Fruit fly (Drosophila melanogaster) whole organism, embryonic: ENCODE measurements around the gene chif.

Experiments
- Asciz ChIP-seq: fragments of 200-800 bp; sonication (Bioruptor generic); optimal IDR thresholded peaks from 2 replicates; lab custom pipeline; 2017; ENCODE audit warnings: missing biosample characterization, mild to moderate bottlenecking, missing genetic modification characterization, missing genetic modification reagents
- Atf3 ChIP-seq: fragments of 200-800 bp; sonication (Bioruptor generic); optimal IDR thresholded peaks from 3 replicates; lab custom pipeline; 2016; ENCODE audit warnings: missing biosample characterization, missing genetic modification characterization
- CG10366 ChIP-seq: fragments of 200-800 bp; sonication (Bioruptor generic); IDR thresholded peaks from 2 replicates; pipeline ENCODE4 v1.3.6; 2022; ENCODE audit warnings: missing biosample characterization, missing genetic modification characterization
- CG11093 ChIP-seq: fragments of 200-800 bp; sonication (Bioruptor generic); IDR thresholded peaks from 3 replicates; pipeline ENCODE4 v1.3.6; 2022; ENCODE audit warnings: missing biosample characterization, missing genetic modification characterization
- CG11723 ChIP-seq: fragments of 200-800 bp; sonication (Bioruptor generic); optimal IDR thresholded peaks from 2 replicates; lab custom pipeline; 2017; ENCODE audit warnings: missing biosample characterization, mild to moderate bottlenecking, missing genetic modification characterization
- CG14860 ChIP-seq: fragments of 200-800 bp; sonication (Bioruptor generic); IDR thresholded peaks from 3 replicates; pipeline ENCODE4 v1.3.6; 2022; ENCODE audit warnings: missing biosample characterization, missing genetic modification characterization; ENCODE audit not compliant: partially characterized antibody
- CG15011 ChIP-seq: fragments of 200-800 bp; sonication (Bioruptor generic); optimal IDR thresholded peaks from 3 replicates; lab custom pipeline; 2018; ENCODE audit warnings: missing biosample characterization, mild to moderate bottlenecking, missing genetic modification characterization
- CG1603 ChIP-seq: fragments of 200-800 bp; sonication (Bioruptor generic); optimal IDR thresholded peaks from 2 replicates; lab custom pipeline; 2019; ENCODE audit warnings: missing biosample characterization, mild to moderate bottlenecking, missing genetic modification characterization, moderate library complexity
- CG17568 ChIP-seq: fragments of 200-800 bp; sonication (Bioruptor generic); optimal IDR thresholded peaks from 2 replicates; lab custom pipeline; 2018; ENCODE audit warnings: missing biosample characterization, mild to moderate bottlenecking, missing genetic modification characterization, moderate library complexity
- CG30403 ChIP-seq: fragments of 200-800 bp; sonication (Bioruptor generic); optimal IDR thresholded peaks from 3 replicates; lab custom pipeline; 2016; ENCODE audit warnings: missing biosample characterization, missing genetic modification characterization
- CG3847 ChIP-seq: fragments of 200-800 bp; sonication (Bioruptor generic); IDR thresholded peaks from 2 replicates; pipeline ENCODE4 v1.3.6; 2022; ENCODE audit warnings: missing biosample characterization, missing genetic modification characterization
- CG4820 ChIP-seq: fragments of 200-800 bp; sonication (Bioruptor generic); optimal IDR thresholded peaks from 3 replicates; lab custom pipeline; 2016; ENCODE audit warnings: missing biosample characterization, missing genetic modification characterization
- CG7963 ChIP-seq: fragments of 200-800 bp; sonication (Bioruptor generic); IDR thresholded peaks from 3 replicates; pipeline ENCODE4 v1.3.6; 2022; ENCODE audit warnings: missing biosample characterization, missing genetic modification characterization; ENCODE audit not compliant: partially characterized antibody
- CG8944 ChIP-seq: fragments of 200-800 bp; sonication (Bioruptor generic); optimal IDR thresholded peaks from 3 replicates; lab custom pipeline; 2016; ENCODE audit warnings: missing biosample characterization, missing genetic modification characterization
- CG9817 ChIP-seq: fragments of 200-800 bp; sonication (Bioruptor generic); optimal IDR thresholded peaks from 2 replicates; lab custom pipeline; 2018; ENCODE audit warnings: missing biosample characterization, mild to moderate bottlenecking, missing genetic modification characterization, moderate library complexity
- CG9876 ChIP-seq: fragments of 200-800 bp; sonication (Bioruptor generic); optimal IDR thresholded peaks from 2 replicates; lab custom pipeline; 2016; ENCODE audit warnings: missing biosample characterization, missing genetic modification characterization
- Camta ChIP-seq: fragments of 200-800 bp; sonication (Bioruptor generic); optimal IDR thresholded peaks from 2 replicates; lab custom pipeline; 2016; ENCODE audit warnings: missing biosample characterization, missing genetic modification characterization
- CkIIα-i1 ChIP-seq: fragments of 200-800 bp; sonication (Bioruptor generic); IDR thresholded peaks from 2 replicates; pipeline ENCODE4 v1.3.6; 2022; ENCODE audit warnings: missing biosample characterization, missing genetic modification characterization
- D19A ChIP-seq: fragments of 200-800 bp; optimal IDR thresholded peaks from 3 replicates; lab custom pipeline; 2019; ENCODE audit warnings: missing biosample characterization, mild to moderate bottlenecking, missing genetic modification characterization, moderate library complexity
- Doc2 ChIP-seq: fragments of 200-800 bp; sonication (Bioruptor generic); IDR thresholded peaks from 2 replicates; pipeline ENCODE4 v1.3.6; 2022; ENCODE audit warnings: missing biosample characterization, missing genetic modification characterization
- Ets65A ChIP-seq: fragments of 200-800 bp; sonication (Bioruptor generic); peaks from one replicate; lab custom pipeline; 2016; ENCODE audit warnings: missing biosample characterization, missing genetic modification characterization
- Gsc ChIP-seq: fragments of 200-800 bp; sonication (Bioruptor generic); IDR thresholded peaks from 2 replicates; pipeline ENCODE4 v1.3.6; 2022; ENCODE audit warnings: missing biosample characterization, missing genetic modification characterization
- H15 ChIP-seq: fragments of 200-800 bp; sonication (Bioruptor generic); IDR thresholded peaks from 3 replicates; pipeline ENCODE4 v1.3.6; 2022; ENCODE audit warnings: missing biosample characterization, missing genetic modification characterization
- Hr39 ChIP-seq: fragments of >200 bp; optimal IDR thresholded peaks from 2 replicates; lab custom pipeline; 2017
- Meics ChIP-seq: fragments of 200-800 bp; sonication (Bioruptor generic); optimal IDR thresholded peaks from 2 replicates; lab custom pipeline; 2017; ENCODE audit warnings: missing biosample characterization, mild to moderate bottlenecking, missing genetic modification characterization
- NC2β ChIP-seq: fragments of 200-800 bp; sonication (Bioruptor generic); optimal IDR thresholded peaks from 2 replicates; lab custom pipeline; 2016; ENCODE audit warnings: missing biosample characterization, missing genetic modification characterization
- al ChIP-seq: fragments of 200-800 bp; sonication (Bioruptor generic); IDR thresholded peaks from 2 replicates; pipeline ENCODE4 v1.3.6; 2022; ENCODE audit warnings: missing biosample characterization, missing genetic modification characterization
- aop ChIP-seq: fragments of 200-800 bp; sonication (Bioruptor generic); IDR thresholded peaks from 2 replicates; pipeline ENCODE4 v1.3.6; 2022; ENCODE audit warnings: missing biosample characterization, missing genetic modification characterization
- ara ChIP-seq: fragments of 200-800 bp; sonication (Bioruptor generic); IDR thresholded peaks from 2 replicates; pipeline ENCODE4 v1.3.6; 2022; ENCODE audit warnings: missing biosample characterization, missing genetic modification characterization
- cwo ChIP-seq: fragments of 200-800 bp; sonication (Bioruptor generic); optimal IDR thresholded peaks from 3 replicates; lab custom pipeline; 2017; ENCODE audit warnings: missing biosample characterization, missing genetic modification characterization, mild to moderate bottlenecking, moderate library complexity, missing genetic modification reagents
- dati ChIP-seq: fragments of 200-800 bp; sonication (Bioruptor generic); IDR thresholded peaks from 2 replicates; pipeline ENCODE4 v1.3.6; 2022; ENCODE audit warnings: missing biosample characterization, missing genetic modification characterization
- dysf ChIP-seq: fragments of 200-800 bp; sonication (Bioruptor generic); IDR thresholded peaks from 3 replicates; pipeline ENCODE4 v1.3.6; 2022; ENCODE audit warnings: missing biosample characterization, missing genetic modification characterization
- gfzf ChIP-seq: fragments of 200-800 bp; sonication (Bioruptor generic); optimal IDR thresholded peaks from 2 replicates; lab custom pipeline; 2016; ENCODE audit warnings: missing biosample characterization, mild to moderate bottlenecking, missing genetic modification characterization, moderate library complexity
- kah ChIP-seq: fragments of 200-800 bp; sonication (Bioruptor generic); optimal IDR thresholded peaks from 2 replicates; lab custom pipeline; 2018; ENCODE audit warnings: missing biosample characterization, mild to moderate bottlenecking, missing genetic modification characterization
- otp ChIP-seq: fragments of 200-800 bp; sonication (Bioruptor generic); IDR thresholded peaks from 3 replicates; pipeline ENCODE4, ENCODE4 v1.3.6; 2022; ENCODE audit warnings: missing biosample characterization, missing genetic modification characterization
- pzg ChIP-seq: fragments of 200-800 bp; sonication (Bioruptor generic); optimal IDR thresholded peaks from 3 replicates; lab custom pipeline; 2018; ENCODE audit warnings: missing biosample characterization, mild to moderate bottlenecking, missing genetic modification characterization, moderate library complexity
- row ChIP-seq: fragments of 200-800 bp; sonication (Bioruptor generic); IDR thresholded peaks from 3 replicates; pipeline ENCODE4 v1.3.6; 2022; ENCODE audit warnings: missing biosample characterization, missing genetic modification characterization
- seq ChIP-seq: fragments of 200-800 bp; sonication (Bioruptor generic); IDR thresholded peaks from 2 replicates; pipeline ENCODE4 v1.3.6; 2022; ENCODE audit warnings: missing biosample characterization, missing genetic modification characterization
- sima ChIP-seq: fragments of 200-800 bp; sonication (Bioruptor generic); optimal IDR thresholded peaks from 2 replicates; lab custom pipeline; 2016; ENCODE audit warnings: missing biosample characterization, missing genetic modification characterization
- sisA ChIP-seq: fragments of 200-800 bp; sonication (Bioruptor generic); IDR thresholded peaks from 2 replicates; pipeline ENCODE4 v1.3.6; 2022; ENCODE audit warnings: missing biosample characterization, missing genetic modification characterization
- sob ChIP-seq: fragments of 200-800 bp; sonication (Bioruptor generic); IDR thresholded peaks from 2 replicates; pipeline ENCODE4 v1.3.6; 2022; ENCODE audit warnings: missing biosample characterization, missing genetic modification characterization
- ssp ChIP-seq: fragments of 200-800 bp; sonication (Bioruptor generic); IDR thresholded peaks from 2 replicates; pipeline ENCODE4 v1.3.6; 2022; ENCODE audit warnings: missing biosample characterization, missing genetic modification characterization
- stwl ChIP-seq: fragments of 200-800 bp; sonication (Bioruptor generic); optimal IDR thresholded peaks from 3 replicates; lab custom pipeline; 2018; ENCODE audit warnings: missing biosample characterization, mild to moderate bottlenecking, missing genetic modification characterization, moderate library complexity
- sug ChIP-seq: fragments of 200-800 bp; optimal IDR thresholded peaks from 2 replicates; lab custom pipeline; 2019; ENCODE audit warnings: missing biosample characterization, mild to moderate bottlenecking, missing genetic modification characterization, moderate library complexity
- tap ChIP-seq: fragments of 200-800 bp; optimal IDR thresholded peaks from 3 replicates; lab custom pipeline; 2019; ENCODE audit warnings: missing biosample characterization, mild to moderate bottlenecking, missing genetic modification characterization, moderate library complexity
- tio ChIP-seq: fragments of 200-800 bp; sonication (Bioruptor generic); optimal IDR thresholded peaks from 2 replicates; lab custom pipeline; 2017; ENCODE audit warnings: missing biosample characterization, missing genetic modification characterization, inconsistent platforms
- trh ChIP-seq: fragments of 200-800 bp; sonication (Bioruptor generic); optimal IDR thresholded peaks from 2 replicates; lab custom pipeline; 2016; ENCODE audit warnings: missing biosample characterization, missing genetic modification characterization
- twi ChIP-seq: fragments of 200-800 bp; optimal IDR thresholded peaks from 2 replicates; lab custom pipeline; 2019; ENCODE audit warnings: missing biosample characterization, mild to moderate bottlenecking, missing genetic modification characterization, moderate library complexity
- vfl ChIP-seq: fragments of 200-800 bp; sonication (Bioruptor generic); optimal IDR thresholded peaks from 2 replicates; lab custom pipeline; 2016; ENCODE audit warnings: missing biosample characterization, missing genetic modification characterization
- z ChIP-seq: fragments of 200-800 bp; sonication (Bioruptor generic); IDR thresholded peaks from 3 replicates; pipeline ENCODE4 v1.3.6; 2022; ENCODE audit warnings: missing biosample characterization, missing genetic modification characterization
- zfh2 ChIP-seq: fragments of 200-800 bp; sonication (Bioruptor generic); optimal IDR thresholded peaks from 2 replicates; lab custom pipeline; 2016; ENCODE audit warnings: missing biosample characterization, missing genetic modification characterization

The chif gene

DNA sequence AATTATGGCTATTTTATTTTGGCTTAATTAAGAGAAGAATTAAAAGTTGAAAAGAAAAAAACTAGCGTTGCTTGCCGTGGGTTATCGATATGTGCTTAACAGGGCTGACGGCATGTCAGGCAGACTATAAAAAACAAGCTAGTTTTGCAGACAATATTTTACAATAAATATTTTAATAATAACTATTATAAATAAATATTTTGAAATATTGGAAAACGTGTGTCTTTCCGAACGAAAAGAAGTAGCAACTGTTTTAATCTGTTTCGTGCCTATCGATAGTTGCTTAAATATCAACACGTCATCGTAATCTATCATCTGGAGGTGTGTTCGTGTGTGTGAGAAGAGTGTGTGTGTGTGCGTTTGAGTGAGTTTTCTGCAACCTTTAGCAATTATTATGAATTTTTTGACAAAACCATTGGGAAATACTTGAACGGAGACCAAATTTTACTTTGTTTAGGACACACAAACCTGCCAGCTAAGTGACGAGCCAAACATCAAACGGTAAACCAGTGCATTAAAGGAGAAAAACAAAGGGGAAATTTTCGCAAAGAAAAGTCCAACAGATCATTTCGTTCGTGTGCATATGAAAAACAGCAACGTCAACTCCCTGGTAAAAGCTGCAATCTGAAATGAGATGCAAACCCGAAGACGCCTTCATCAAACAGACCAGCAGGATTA, 45.3 kb downstream of the chif start, which contains the start of the genes CG5861 and Syx5 (continued):
- TF ChIP-seq CG17568 (GFP tag; lab: Kevin White, UChicago) (peak; percentile 10), zfh2 (GFP tag; lab: Kevin White, UChicago) (peak; percentile 28), tap (peak; percentile 57), CkIIα-i1 (GFP tag; lab: Robert Waterston, UW) (no peak), dysf (GFP tag; lab: Robert Waterston, UW) (0 out of 3 replicates have a peak, but pooled peaks have one; percentile 24), ssp (GFP tag; lab: Robert Waterston, UW) (0 out of 2 replicates have a peak, but pooled peaks have one; percentile 28), ara (GFP tag; lab: Robert Waterston, UW) (no peak), CG10366 (GFP tag; lab: Robert Waterston, UW) (peak; percentile 42), Asciz (GFP tag; lab: Kevin White, UChicago) (peak; percentile 14), CG8944 (GFP tag; lab: Kevin White, UChicago) (no peak), tio (no peak), dati (GFP tag; lab: Robert Waterston, UW) (no peak), Atf3 (GFP tag; lab: Kevin White, UChicago) (no peak), seq (GFP tag; lab: Robert Waterston, UW) (no peak), CG30403 (GFP tag; lab: Kevin White, UChicago) (peak; percentile 67), sob (GFP tag; lab: Robert Waterston, UW) (peak; percentile 68; the same call in 1 of the 2 replicates), H15 (GFP tag; lab: Robert Waterston, UW) (0 out of 3 replicates have a peak, but pooled peaks have one; percentile 48), kah (no peak), aop (GFP tag; lab: Robert Waterston, UW) (no peak), al (GFP tag; lab: Robert Waterston, UW) (peak; percentile 60), otp (GFP tag; lab: Robert Waterston, UW) (no peak), gfzf (GFP tag; lab: Kevin White, UChicago) (no peak), twi (tag; lab: Kevin White, UChicago) (peak; percentile 54), NC2β (GFP tag; lab: Kevin White, UChicago) (no peak), cwo (GFP tag; lab: Kevin White, UChicago) (peak; percentile 13), vfl (GFP tag; lab: Kevin White, UChicago) (no peak), CG3847 (GFP tag; lab: Robert Waterston, UW) (no peak; the same call in none of the 2 replicates), CG9876 (GFP tag; lab: Kevin White, UChicago) (no peak), pzg (peak; percentile 68), D19A (tag; lab: Kevin White, UChicago) (peak; percentile 46), Camta (GFP tag; lab: Kevin White, UChicago) (no peak), sisA (GFP tag; lab: Robert Waterston, UW) (peak; percentile 46), z (GFP tag; lab: Robert Waterston, UW) (peak; percentile 96), sug (peak; percentile 81), Ets65A (GFP tag; lab: Kevin White, UChicago) (peak; percentile 95), Gsc (GFP tag; lab: Robert Waterston, UW) (no peak), CG1603 (no peak), CG11723 (peak; percentile 25), row (GFP tag; lab: Robert Waterston, UW) (peak; percentile 86), sima (GFP tag; lab: Kevin White, UChicago) (no peak), CG4820 (GFP tag; lab: Kevin White, UChicago) (peak; percentile 17), trh (GFP tag; lab: Kevin White, UChicago) (no peak), stwl (tag; lab: Kevin White, UChicago) (peak; percentile 67), Doc2 (no peak), CG9817 (tag; lab: Kevin White, UChicago) (peak; percentile 59), CG11093 (GFP tag; lab: Robert Waterston, UW) (no peak), CG7963 (peak; percentile 66), CG15011 (no peak), Meics (peak; percentile 65), Hr39 (no peak), CG14860 (GFP tag; lab: Robert Waterston, UW) (peak; percentile 88)
